Worm (Caenorhabditis elegans) whole organism, L1 larva: Measurements from ENCODE around the gene F59E12.6.

Experiments
- blmp-1 ChIP-seq: fragments of 150-350 bp; optimal IDR thresholded peaks from 2 replicates; lab custom pipeline; 2014; ENCODE audit warnings: missing biosample characterization, missing genetic modification characterization
- nhr-76 ChIP-seq: sonication (generic microtip); optimal IDR thresholded peaks from 2 replicates; lab custom pipeline; 2017; ENCODE audit warnings: missing biosample characterization, missing genetic modification characterization
- skn-1 ChIP-seq: fragments of 150-350 bp; optimal IDR thresholded peaks from 2 replicates; lab custom pipeline; 2014; ENCODE audit warnings: missing biosample characterization, missing genetic modification characterization

ce11 chrII:5591558-5591957 lies 39.2 kb downstream of the F59E12.6 start:
- TF ChIP-seq skn-1 (no peak), nhr-76 (tag; lab: Kevin White, UChicago) (no peak), blmp-1 (tag; lab: Kevin White, UChicago) (no peak)
